Fruit fly (Drosophila melanogaster): ENCODE measurements around the gene CG14323.

DNA sequence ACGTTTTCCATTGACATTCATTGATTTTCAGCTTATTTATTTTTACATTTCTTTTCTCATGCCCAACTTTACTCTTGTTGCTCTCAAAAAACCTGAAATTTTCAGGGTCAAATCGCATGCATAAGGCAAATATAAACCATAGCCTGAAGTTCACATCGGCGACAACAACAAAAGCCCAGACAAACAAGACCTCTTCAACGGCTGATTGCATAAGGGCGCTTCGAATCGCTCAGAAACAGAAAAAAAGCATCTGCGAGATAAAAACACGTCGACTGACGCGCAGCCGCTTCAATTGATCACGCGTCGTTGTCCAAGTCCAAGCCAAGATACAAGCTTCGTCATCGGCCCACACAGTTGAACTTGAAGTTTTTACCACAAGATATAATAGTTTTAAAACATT lies 8.4 kb downstream of the CG14323 start, which contains the start of gene CG14327:
- TF ChIP-seq CG1529 (GFP tag; optimal IDR thresholded peaks at IDR 0.05) (no peak), Dfd (GFP tag; optimal IDR thresholded peaks at IDR 0.05) (no peak), CG34422 (GFP tag; IDR thresholded peaks at IDR 0.05) (no peak), ase (GFP tag; IDR thresholded peaks at IDR 0.05) (no peak), CG18011 (GFP tag; optimal IDR thresholded peaks at IDR 0.05) (no peak), CG2712 (tag; optimal IDR thresholded peaks at IDR 0.05) (no peak), Usf (GFP tag; optimal IDR thresholded peaks at IDR 0.05) (no peak), unc-4 (GFP tag; IDR thresholded peaks at IDR 0.05; ENCODE audit: partially characterized antibody) (no peak), sc (optimal IDR thresholded peaks at IDR 0.05) (no peak), sc (GFP tag; optimal IDR thresholded peaks at IDR 0.05) (no peak), cas (GFP tag; IDR thresholded peaks at IDR 0.05) (no peak)

Measured in whole organism, embryonic.